Fruit fly (Drosophila melanogaster) whole organism, embryonic: ENCODE results near the gene CG4783.

Experiments used
- B-H2 ChIP-seq: fragments of 200-800 bp; sonication (Bioruptor generic); optimal IDR thresholded peaks from 2 replicates; lab custom pipeline; 2018; ENCODE audit warnings: missing biosample characterization, mild to moderate bottlenecking, missing genetic modification characterization
- CG1024 ChIP-seq: fragments of 200-800 bp; sonication (Bioruptor generic); IDR thresholded peaks from 2 replicates; pipeline ENCODE4 v1.3.6; 2022; ENCODE audit warnings: missing biosample characterization, missing genetic modification characterization
- CG12236 ChIP-seq: fragments of 200-800 bp; sonication (Bioruptor generic); optimal IDR thresholded peaks from 2 replicates; lab custom pipeline; 2016; ENCODE audit warnings: missing biosample characterization, missing genetic modification characterization
- CG15269 ChIP-seq: fragments of 200-800 bp; sonication (Bioruptor generic); optimal IDR thresholded peaks from 2 replicates; lab custom pipeline; 2018; ENCODE audit warnings: missing biosample characterization, mild to moderate bottlenecking, missing genetic modification characterization, moderate library complexity
- CG1647 ChIP-seq: fragments of 200-800 bp; sonication (Bioruptor generic); optimal IDR thresholded peaks from 3 replicates; lab custom pipeline; 2016; ENCODE audit warnings: missing biosample characterization, missing genetic modification characterization
- CG17186 ChIP-seq: fragments of 200-800 bp; sonication (Bioruptor generic); optimal IDR thresholded peaks from 3 replicates; lab custom pipeline; 2017; ENCODE audit warnings: missing biosample characterization, missing genetic modification reagents, missing genetic modification characterization
- CG17568 ChIP-seq: fragments of 200-800 bp; sonication (Bioruptor generic); optimal IDR thresholded peaks from 2 replicates; lab custom pipeline; 2018; ENCODE audit warnings: missing biosample characterization, mild to moderate bottlenecking, missing genetic modification characterization, moderate library complexity
- CG1792 ChIP-seq: fragments of 200-800 bp; sonication (Bioruptor generic); optimal IDR thresholded peaks from 2 replicates; lab custom pipeline; 2016; ENCODE audit warnings: missing biosample characterization, missing genetic modification characterization
- CG2199 ChIP-seq: fragments of 200-800 bp; sonication (Bioruptor generic); IDR thresholded peaks from 3 replicates; pipeline ENCODE4 v1.3.6; 2022; ENCODE audit warnings: missing biosample characterization, missing genetic modification characterization
- CG2202 ChIP-seq: fragments of 200-800 bp; sonication (Bioruptor generic); optimal IDR thresholded peaks from 2 replicates; lab custom pipeline; 2018; ENCODE audit warnings: missing biosample characterization, mild to moderate bottlenecking, missing genetic modification characterization
- CG3838 ChIP-seq: fragments of 200-800 bp; sonication (Bioruptor generic); optimal IDR thresholded peaks from 3 replicates; lab custom pipeline; 2016; ENCODE audit warnings: missing biosample characterization, missing genetic modification characterization
- CG5245 ChIP-seq: fragments of 200-800 bp; sonication (Bioruptor generic); optimal IDR thresholded peaks from 3 replicates; lab custom pipeline; 2016; ENCODE audit warnings: missing biosample characterization, missing genetic modification characterization
- CG6272 ChIP-seq: fragments of 200-800 bp; sonication (Bioruptor generic); IDR thresholded peaks from 2 replicates; pipeline ENCODE4 v1.3.6; 2022; ENCODE audit warnings: missing biosample characterization, missing genetic modification characterization
- CG6765 ChIP-seq: fragments of 200-800 bp; sonication (Bioruptor generic); optimal IDR thresholded peaks from 3 replicates; lab custom pipeline; 2017; ENCODE audit warnings: missing biosample characterization, mild to moderate bottlenecking, missing genetic modification characterization
- CG6813 ChIP-seq: fragments of 200-800 bp; sonication (Bioruptor generic); optimal IDR thresholded peaks from 2 replicates; lab custom pipeline; 2017; ENCODE audit warnings: missing biosample characterization, missing genetic modification characterization, mild to moderate bottlenecking, moderate library complexity, missing genetic modification reagents
- CG7963 ChIP-seq: fragments of 200-800 bp; sonication (Bioruptor generic); IDR thresholded peaks from 3 replicates; pipeline ENCODE4 v1.3.6; 2022; ENCODE audit warnings: missing biosample characterization, missing genetic modification characterization; ENCODE audit not compliant: partially characterized antibody
- CG8089 ChIP-seq: fragments of 200-800 bp; sonication (Bioruptor generic); optimal IDR thresholded peaks from 3 replicates; lab custom pipeline; 2016; ENCODE audit warnings: missing biosample characterization, missing genetic modification characterization
- CG8478 ChIP-seq: fragments of >200 bp; optimal IDR thresholded peaks from 2 replicates; lab custom pipeline; 2018
- CG9817 ChIP-seq: fragments of 200-800 bp; sonication (Bioruptor generic); optimal IDR thresholded peaks from 2 replicates; lab custom pipeline; 2018; ENCODE audit warnings: missing biosample characterization, mild to moderate bottlenecking, missing genetic modification characterization, moderate library complexity
- CoRest ChIP-seq: fragments of 200-800 bp; sonication (Bioruptor generic); optimal IDR thresholded peaks from 3 replicates; lab custom pipeline; 2018; ENCODE audit warnings: missing biosample characterization, mild to moderate bottlenecking, missing genetic modification characterization, moderate library complexity
- Dip3 ChIP-seq: fragments of 200-800 bp; sonication (Bioruptor generic); optimal IDR thresholded peaks from 3 replicates; lab custom pipeline; 2016; ENCODE audit warnings: missing biosample characterization, missing genetic modification characterization
- Ets65A ChIP-seq: fragments of 200-800 bp; sonication (Bioruptor generic); peaks from one replicate; lab custom pipeline; 2016; ENCODE audit warnings: missing biosample characterization, missing genetic modification characterization
- Gsc ChIP-seq: fragments of 200-800 bp; sonication (Bioruptor generic); IDR thresholded peaks from 2 replicates; pipeline ENCODE4 v1.3.6; 2022; ENCODE audit warnings: missing biosample characterization, missing genetic modification characterization
- HLH54F ChIP-seq: fragments of 200-800 bp; sonication (Bioruptor generic); optimal IDR thresholded peaks from 3 replicates; lab custom pipeline; 2016; ENCODE audit warnings: missing biosample characterization, missing genetic modification characterization
- Hmx ChIP-seq: fragments of 200-800 bp; sonication (Bioruptor generic); optimal IDR thresholded peaks from 2 replicates; lab custom pipeline; 2016; ENCODE audit warnings: missing biosample characterization, missing genetic modification characterization
- Hr39 ChIP-seq: fragments of >200 bp; optimal IDR thresholded peaks from 2 replicates; lab custom pipeline; 2017
- Lim3 ChIP-seq: fragments of 200-800 bp; sonication (Bioruptor generic); IDR thresholded peaks from 2 replicates; pipeline ENCODE4 v1.3.6; 2022; ENCODE audit warnings: missing biosample characterization, missing genetic modification characterization
- Mad ChIP-seq: fragments of 200-800 bp; sonication (Bioruptor generic); optimal IDR thresholded peaks from 2 replicates; lab custom pipeline; 2016; ENCODE audit warnings: missing biosample characterization, missing genetic modification characterization
- NC2β ChIP-seq: fragments of 200-800 bp; sonication (Bioruptor generic); optimal IDR thresholded peaks from 2 replicates; lab custom pipeline; 2016; ENCODE audit warnings: missing biosample characterization, missing genetic modification characterization
- Nf-YA ChIP-seq: fragments of 200-800 bp; sonication (Bioruptor generic); IDR thresholded peaks from 2 replicates; pipeline ENCODE4 v1.3.6; 2022; ENCODE audit warnings: missing biosample characterization, missing genetic modification characterization
- Nf-YC ChIP-seq: fragments of 200-800 bp; optimal IDR thresholded peaks from 3 replicates; lab custom pipeline; 2019; ENCODE audit warnings: missing biosample characterization, mild to moderate bottlenecking, missing genetic modification characterization, moderate library complexity
- Ptx1 ChIP-seq: fragments of 200-800 bp; sonication (Bioruptor generic); IDR thresholded peaks from 2 replicates; pipeline ENCODE4 v1.3.6; 2022; ENCODE audit warnings: missing biosample characterization, missing genetic modification characterization
- Sin3A ChIP-seq: fragments of >200 bp; optimal IDR thresholded peaks from 2 replicates; lab custom pipeline; 2018
- Ssrp ChIP-seq: fragments of 200-800 bp; sonication (Bioruptor generic); optimal IDR thresholded peaks from 2 replicates; lab custom pipeline; 2018; ENCODE audit warnings: missing biosample characterization, mild to moderate bottlenecking, missing genetic modification characterization, moderate library complexity
- Vsx1 ChIP-seq: fragments of 200-800 bp; sonication (Bioruptor generic); optimal IDR thresholded peaks from 2 replicates; lab custom pipeline; 2017; ENCODE audit warnings: missing biosample characterization, mild to moderate bottlenecking, missing genetic modification characterization, missing genetic modification reagents
- Xbp1 ChIP-seq: fragments of 200-800 bp; sonication (Bioruptor generic); optimal IDR thresholded peaks from 3 replicates; lab custom pipeline; 2016; ENCODE audit warnings: missing biosample characterization, mild to moderate bottlenecking, missing genetic modification characterization
- bab2 ChIP-seq: fragments of 200-800 bp; sonication (Bioruptor generic); optimal IDR thresholded peaks from 2 replicates; lab custom pipeline; 2016; ENCODE audit warnings: missing biosample characterization, missing genetic modification characterization
- da ChIP-seq: fragments of 200-800 bp; sonication (Bioruptor generic); optimal IDR thresholded peaks from 2 replicates; lab custom pipeline; 2016; ENCODE audit warnings: missing biosample characterization, missing genetic modification characterization
- dimm ChIP-seq: fragments of 200-800 bp; sonication (Bioruptor generic); IDR thresholded peaks from 2 replicates; pipeline ENCODE4 v1.3.6; 2022; ENCODE audit warnings: missing biosample characterization, missing genetic modification characterization
- en ChIP-seq: fragments of 200-800 bp; sonication (Bioruptor generic); optimal IDR thresholded peaks from 2 replicates; lab custom pipeline; 2016; ENCODE audit warnings: missing biosample characterization, missing genetic modification characterization
- fd3F ChIP-seq: fragments of 200-800 bp; sonication (Bioruptor generic); optimal IDR thresholded peaks from 2 replicates; lab custom pipeline; 2018; ENCODE audit warnings: missing biosample characterization, mild to moderate bottlenecking, missing genetic modification characterization, moderate library complexity
- hbn ChIP-seq: fragments of 200-800 bp; sonication (Bioruptor generic); IDR thresholded peaks from 2 replicates; pipeline ENCODE4 v1.3.6; 2022; ENCODE audit warnings: missing biosample characterization, missing genetic modification characterization; ENCODE audit not compliant: partially characterized antibody
- jing ChIP-seq: fragments of 200-800 bp; sonication (Bioruptor generic); optimal IDR thresholded peaks from 2 replicates; lab custom pipeline; 2018; ENCODE audit warnings: missing biosample characterization, mild to moderate bottlenecking, missing genetic modification characterization
- nau ChIP-seq: fragments of 200-800 bp; sonication (Bioruptor generic); optimal IDR thresholded peaks from 3 replicates; lab custom pipeline; 2017; ENCODE audit warnings: missing biosample characterization, mild to moderate bottlenecking, missing genetic modification characterization, missing genetic modification reagents
- pfk ChIP-seq: fragments of 200-800 bp; sonication (Bioruptor generic); optimal IDR thresholded peaks from 2 replicates; lab custom pipeline; 2018; ENCODE audit warnings: missing biosample characterization, mild to moderate bottlenecking, missing genetic modification characterization, moderate library complexity
- pum ChIP-seq: fragments of 200-800 bp; sonication (Bioruptor generic); optimal IDR thresholded peaks from 2 replicates; lab custom pipeline; 2016; ENCODE audit warnings: missing biosample characterization, missing genetic modification characterization
- ranshi ChIP-seq: fragments of 200-800 bp; sonication (Bioruptor generic); IDR thresholded peaks from 2 replicates; pipeline ENCODE4 v1.3.6; 2022; ENCODE audit warnings: missing biosample characterization, missing genetic modification characterization
- row ChIP-seq: fragments of 200-800 bp; sonication (Bioruptor generic); IDR thresholded peaks from 3 replicates; pipeline ENCODE4 v1.3.6; 2022; ENCODE audit warnings: missing biosample characterization, missing genetic modification characterization
- salm ChIP-seq: fragments of 200-800 bp; sonication (Bioruptor generic); optimal IDR thresholded peaks from 2 replicates; lab custom pipeline; 2018; ENCODE audit warnings: missing biosample characterization, mild to moderate bottlenecking, missing genetic modification characterization
- seq ChIP-seq: fragments of 200-800 bp; sonication (Bioruptor generic); IDR thresholded peaks from 2 replicates; pipeline ENCODE4 v1.3.6; 2022; ENCODE audit warnings: missing biosample characterization, missing genetic modification characterization
- sim ChIP-seq: fragments of 200-800 bp; sonication (Bioruptor generic); IDR thresholded peaks from 2 replicates; pipeline ENCODE4 v1.3.6; 2022; ENCODE audit warnings: missing biosample characterization, missing genetic modification characterization
- tio ChIP-seq: fragments of 200-800 bp; sonication (Bioruptor generic); optimal IDR thresholded peaks from 2 replicates; lab custom pipeline; 2017; ENCODE audit warnings: missing biosample characterization, missing genetic modification characterization, inconsistent platforms
- vfl ChIP-seq: fragments of 200-800 bp; sonication (Bioruptor generic); optimal IDR thresholded peaks from 2 replicates; lab custom pipeline; 2016; ENCODE audit warnings: missing biosample characterization, missing genetic modification characterization
- yki ChIP-seq: fragments of >200 bp; optimal IDR thresholded peaks from 3 replicates; lab custom pipeline; 2018

Gene CG4783

DNA sequence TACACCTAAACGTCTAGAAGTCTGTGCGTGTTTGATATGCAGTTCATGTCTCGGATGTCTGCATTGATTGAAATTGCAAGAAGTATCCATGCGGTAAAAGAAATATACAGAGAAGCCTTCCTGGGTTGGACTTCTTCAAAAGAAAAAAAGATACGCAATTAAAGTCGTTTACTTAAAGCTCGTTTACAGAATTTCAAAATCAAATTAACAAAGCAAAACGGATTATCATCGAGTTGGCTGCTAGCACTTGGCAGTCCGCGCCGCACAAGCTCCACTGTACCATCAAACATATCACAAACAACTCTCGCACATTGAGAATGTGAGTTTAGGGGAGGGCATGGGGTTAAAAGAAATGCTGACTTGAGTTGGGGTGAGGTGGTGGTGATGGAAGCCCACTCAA is 50.2 kb downstream of the CG4783 start (continued):
- TF ChIP-seq CG7963 (GFP tag; lab: Robert Waterston, UW): no peak
- TF ChIP-seq CG12236 (GFP tag; lab: Kevin White, UChicago): peak; percentile 64
- no peak for TF ChIP-seq hbn (GFP tag; lab: Robert Waterston, UW)
- no peak for TF ChIP-seq Hr39 (lab: Kevin White, UChicago)
- peak; percentile 84 for TF ChIP-seq CG5245 (GFP tag; lab: Kevin White, UChicago)
- no peak for TF ChIP-seq vfl (GFP tag; lab: Kevin White, UChicago)
- 0 out of 2 replicates have a peak, but pooled peaks have one; percentile 43 for TF ChIP-seq dimm (GFP tag; lab: Robert Waterston, UW)
- no peak for TF ChIP-seq sim (GFP tag; lab: Robert Waterston, UW)
- TF ChIP-seq da (GFP tag; lab: Kevin White, UChicago): peak; percentile 27
- no peak for TF ChIP-seq Gsc (GFP tag; lab: Robert Waterston, UW)
- TF ChIP-seq salm (tag; lab: Kevin White, UChicago): no peak
- TF ChIP-seq Dip3 (GFP tag; lab: Kevin White, UChicago): peak; percentile 33
- peak; percentile 62 for TF ChIP-seq CG6813
- TF ChIP-seq CG17568: peak; percentile 60
- peak; percentile 38 for TF ChIP-seq en
- no peak for TF ChIP-seq CG3838
- peak; percentile 66 for TF ChIP-seq NC2β (GFP tag; lab: Kevin White, UChicago)
- TF ChIP-seq CG2202 (tag; lab: Kevin White, UChicago): peak; percentile 64
- TF ChIP-seq Ets65A (GFP tag; lab: Kevin White, UChicago): peak; percentile 95
- TF ChIP-seq HLH54F (GFP tag; lab: Kevin White, UChicago): peak; percentile 44
- TF ChIP-seq CG15269 (tag; lab: Kevin White, UChicago): peak; percentile 63
- peak; percentile 12 for TF ChIP-seq nau
- peak; percentile 70; the same call in 1 of the 2 replicates for TF ChIP-seq ranshi (GFP tag; lab: Robert Waterston, UW)
- peak; percentile 32 for TF ChIP-seq CG1792 (GFP tag; lab: Kevin White, UChicago)
- TF ChIP-seq Sin3A (lab: Kevin White, UChicago): no peak
- TF ChIP-seq Vsx1 (GFP tag; lab: Kevin White, UChicago): peak; percentile 21
- TF ChIP-seq fd3F (GFP tag; lab: Kevin White, UChicago): peak; percentile 15
- peak; percentile 57 for TF ChIP-seq CG17186 (GFP tag; lab: Kevin White, UChicago)
- TF ChIP-seq CG8089 (GFP tag; lab: Kevin White, UChicago): no peak
- no peak for TF ChIP-seq seq (GFP tag; lab: Robert Waterston, UW)
- TF ChIP-seq yki (lab: Kevin White, UChicago): no peak
- TF ChIP-seq jing (GFP tag; lab: Kevin White, UChicago): peak; percentile 64
- TF ChIP-seq Lim3: no peak
- no peak for TF ChIP-seq CG6765
- peak; percentile 50 for TF ChIP-seq tio (GFP tag; lab: Kevin White, UChicago)
- TF ChIP-seq CG2199 (GFP tag; lab: Robert Waterston, UW): peak; percentile 77; the same call in 1 of the 3 replicates
- peak; percentile 82 for TF ChIP-seq row (GFP tag; lab: Robert Waterston, UW)
- TF ChIP-seq CG8478 (lab: Kevin White, UChicago): no peak
- TF ChIP-seq CG6272: peak; percentile 50; the same call in 1 of the 2 replicates
- peak; percentile 64 for TF ChIP-seq CG9817
- TF ChIP-seq CoRest (tag; lab: Kevin White, UChicago): peak; percentile 74
- no peak for TF ChIP-seq Nf-YC (tag; lab: Kevin White, UChicago)
- TF ChIP-seq bab2: peak; percentile 56
- peak; percentile 78 for TF ChIP-seq Xbp1
- no peak for TF ChIP-seq B-H2 (GFP tag; lab: Kevin White, UChicago)
- TF ChIP-seq Nf-YA (GFP tag; lab: Robert Waterston, UW): peak; percentile 70
- TF ChIP-seq Mad (GFP tag; lab: Kevin White, UChicago): peak; percentile 32
- no peak for TF ChIP-seq CG1024 (GFP tag; lab: Robert Waterston, UW)
- peak; percentile 80 for TF ChIP-seq Ssrp (tag; lab: Kevin White, UChicago)
- peak; percentile 74 for TF ChIP-seq Ptx1 (GFP tag; lab: Robert Waterston, UW)
- TF ChIP-seq pfk (GFP tag; lab: Kevin White, UChicago): no peak
- peak; percentile 75 for TF ChIP-seq pum (GFP tag; lab: Kevin White, UChicago)
- peak; percentile 38 for TF ChIP-seq CG1647
- no peak for TF ChIP-seq Hmx (GFP tag; lab: Kevin White, UChicago)
